Worm (Caenorhabditis elegans): ENCODE data around the gene ZK637.14.

The ZK637.14 gene

ce11 chrIII:8904044-8904443, 15.1 kb upstream of the ZK637.14 start, which contains the start of gene lin-9 (continued):
- peak; percentile 76 for TF ChIP-seq vab-7 (GFP tag; IDR thresholded peaks at IDR 0.05)
- TF ChIP-seq nhr-25 (tag; optimal IDR thresholded peaks at IDR 0.05; ENCODE audit: borderline replicate concordance, insufficient read depth): peak; percentile 71
- TF ChIP-seq tag-97 (GFP tag; IDR thresholded peaks at IDR 0.05): no peak
- TF ChIP-seq lsy-2 (tag; optimal IDR thresholded peaks at IDR 0.05): peak; percentile 99 to 100
- peak; percentile 97 for TF ChIP-seq lin-13 (GFP tag; optimal IDR thresholded peaks at IDR 0.05)
- no peak for TF ChIP-seq ZK337.2 (GFP tag; IDR thresholded peaks at IDR 0.05)
- peak; percentile 81 for TF ChIP-seq unc-130 (GFP tag; optimal IDR thresholded peaks at IDR 0.05)
- TF ChIP-seq saeg-2 (GFP tag; IDR thresholded peaks at IDR 0.05): peak; percentile 78; the same call in 1 of the 2 replicates
- peak; percentile 83 for TF ChIP-seq nhr-28 (tag; optimal IDR thresholded peaks at IDR 0.05)
- peak; percentile 90 for TF ChIP-seq set-16 (GFP tag; IDR thresholded peaks at IDR 0.05)
- no peak for TF ChIP-seq ceh-62 (tag; optimal IDR thresholded peaks at IDR 0.05)
- no peak for TF ChIP-seq lin-39 (tag; optimal IDR thresholded peaks at IDR 0.05)
- no peak for TF ChIP-seq nhr-76 (tag; optimal IDR thresholded peaks at IDR 0.05)
- no peak for TF ChIP-seq daf-12 (tag; optimal IDR thresholded peaks at IDR 0.05)
- TF ChIP-seq hlh-30 (tag; optimal IDR thresholded peaks at IDR 0.05; ENCODE audit: insufficient read depth): peak; percentile 96
- peak; percentile 91 for TF ChIP-seq spr-3 (GFP tag; optimal IDR thresholded peaks at IDR 0.05)
- no peak for TF ChIP-seq Y75B8A.6 (GFP tag; IDR thresholded peaks at IDR 0.05)
- TF ChIP-seq F26F4.8 (GFP tag; conservative IDR thresholded peaks at IDR 0.05): no peak
- TF ChIP-seq unc-62 (GFP tag; optimal IDR thresholded peaks at IDR 0.05 in 1 of 2): peak; percentile 3 to 98
- no peak for TF ChIP-seq unc-62 (tag; optimal IDR thresholded peaks at IDR 0.05)
- peak; percentile 95 for TF ChIP-seq arid-1 (GFP tag; conservative IDR thresholded peaks at IDR 0.05)
- TF ChIP-seq duxl-1 (tag; optimal IDR thresholded peaks at IDR 0.05; ENCODE audit: poor library complexity): peak; percentile 94
- peak; percentile 100 for TF ChIP-seq hlh-11 (tag; optimal IDR thresholded peaks at IDR 0.05)
- no peak for TF ChIP-seq unc-39 (tag; optimal IDR thresholded peaks at IDR 0.05)
- TF ChIP-seq lin-29 (GFP tag; IDR thresholded peaks at IDR 0.05): peak; percentile 78
- TF ChIP-seq R02D3.7 (tag; optimal IDR thresholded peaks at IDR 0.05): no peak
- peak; percentile 86 for TF ChIP-seq D1046.2 (GFP tag; IDR thresholded peaks at IDR 0.05)
- TF ChIP-seq dpl-1 (GFP tag; optimal IDR thresholded peaks at IDR 0.05): peak; percentile 97
- TF ChIP-seq mep-1 (tag; optimal IDR thresholded peaks at IDR 0.05): peak; percentile 97
- peak; percentile 83 for TF ChIP-seq ztf-7 (tag; optimal IDR thresholded peaks at IDR 0.05)
- TF ChIP-seq egl-27 (tag; optimal IDR thresholded peaks at IDR 0.05): no peak
- no peak for TF ChIP-seq nhr-237 (tag; optimal IDR thresholded peaks at IDR 0.05)
- TF ChIP-seq zag-1 (tag; optimal IDR thresholded peaks at IDR 0.05): no peak
- TF ChIP-seq ctbp-1 (GFP tag; IDR thresholded peaks at IDR 0.05): peak; percentile 97
- peak; percentile 23 for TF ChIP-seq lir-3 (tag; optimal IDR thresholded peaks at IDR 0.05)
- peak; percentile 88 for TF ChIP-seq nhr-48 (tag; optimal IDR thresholded peaks at IDR 0.05)
- TF ChIP-seq daf-8 (GFP tag; IDR thresholded peaks at IDR 0.05): no peak
- peak; percentile 70 for TF ChIP-seq F49E8.2 (tag; optimal IDR thresholded peaks at IDR 0.05; ENCODE audit: borderline replicate concordance)
- peak; percentile 91 for TF ChIP-seq mdt-29 (GFP tag; IDR thresholded peaks at IDR 0.05)
- peak; percentile 89 for TF ChIP-seq mxl-3 (GFP tag; optimal IDR thresholded peaks at IDR 0.05)
- TF ChIP-seq nhr-41 (GFP tag; IDR thresholded peaks at IDR 0.05): no peak
- peak; percentile 83 for TF ChIP-seq lin-15B (tag; optimal IDR thresholded peaks at IDR 0.05)
- no peak for TF ChIP-seq ceh-82 (tag; optimal IDR thresholded peaks at IDR 0.05)
- TF ChIP-seq php-3 (GFP tag; IDR thresholded peaks at IDR 0.05): peak; percentile 86; the same call in 1 of the 2 replicates
- TF ChIP-seq ZK546.5 (tag; optimal IDR thresholded peaks at IDR 0.05): peak in 1 of 2 experiments; percentile 26
- peak; percentile 67 for TF ChIP-seq zfp-2 (tag; optimal IDR thresholded peaks at IDR 0.05)
- peak; percentile 90 for TF ChIP-seq nhr-42 (GFP tag; IDR thresholded peaks at IDR 0.05)
- TF ChIP-seq F44E2.7 (GFP tag; IDR thresholded peaks at IDR 0.05): 0 out of 2 replicates have a peak, but pooled peaks have one; percentile 24
- TF ChIP-seq jun-1 (tag; optimal IDR thresholded peaks at IDR 0.05): peak; percentile 84
- peak; percentile 2 for TF ChIP-seq Y5F2A.4 (GFP tag; optimal IDR thresholded peaks at IDR 0.05)
- no peak for TF ChIP-seq gei-8 (GFP tag; optimal IDR thresholded peaks at IDR 0.05)
- TF ChIP-seq nhr-77 (tag; optimal IDR thresholded peaks at IDR 0.05): peak; percentile 86

All from whole organism, L4 larva.